Fruit fly (Drosophila melanogaster) whole organism, embryonic: ENCODE results near the gene CG14331.

Experiments used
- B-H1 ChIP-seq: fragments of 200-800 bp; sonication (Bioruptor generic); IDR thresholded peaks from 3 replicates; pipeline ENCODE4 v1.3.6; 2022; ENCODE audit warnings: missing biosample characterization, missing genetic modification characterization
- C15 ChIP-seq: fragments of 200-800 bp; sonication (Bioruptor generic); IDR thresholded peaks from 3 replicates; pipeline ENCODE4 v1.3.6; 2022; ENCODE audit warnings: missing biosample characterization, missing genetic modification characterization
- CG1024 ChIP-seq: fragments of 200-800 bp; sonication (Bioruptor generic); IDR thresholded peaks from 2 replicates; pipeline ENCODE4 v1.3.6; 2022; ENCODE audit warnings: missing biosample characterization, missing genetic modification characterization
- CG10267 ChIP-seq: fragments of 200-800 bp; sonication (Bioruptor generic); optimal IDR thresholded peaks from 2 replicates; lab custom pipeline; 2018; ENCODE audit warnings: missing biosample characterization, mild to moderate bottlenecking, missing genetic modification characterization, moderate library complexity
- CG10979 ChIP-seq: fragments of 200-800 bp; sonication (Bioruptor generic); optimal IDR thresholded peaks from 2 replicates; lab custom pipeline; 2018; ENCODE audit warnings: missing biosample characterization, mild to moderate bottlenecking, missing genetic modification characterization, moderate library complexity
- CG11504 ChIP-seq: fragments of 200-800 bp; sonication (Bioruptor generic); optimal IDR thresholded peaks from 3 replicates; lab custom pipeline; 2019; ENCODE audit warnings: missing biosample characterization, mild to moderate bottlenecking, missing genetic modification characterization, moderate library complexity
- CG1602 ChIP-seq: fragments of 200-800 bp; sonication (Bioruptor generic); optimal IDR thresholded peaks from 3 replicates; lab custom pipeline; 2016; ENCODE audit warnings: missing biosample characterization, missing genetic modification characterization
- CG17328 ChIP-seq: fragments of 200-800 bp; sonication (Bioruptor generic); IDR thresholded peaks from 2 replicates; pipeline ENCODE4 v1.3.6; 2022; ENCODE audit warnings: missing biosample characterization, missing genetic modification characterization
- CG17912 ChIP-seq: fragments of 200-800 bp; sonication (Bioruptor generic); optimal IDR thresholded peaks from 2 replicates; lab custom pipeline; 2018; ENCODE audit warnings: missing biosample characterization, mild to moderate bottlenecking, missing genetic modification characterization
- CG18011 ChIP-seq: fragments of 200-800 bp; sonication (Bioruptor generic); optimal IDR thresholded peaks from 2 replicates; lab custom pipeline; 2017; ENCODE audit warnings: missing biosample characterization, missing genetic modification characterization, mild to moderate bottlenecking, moderate library complexity, missing genotype
- CG1832 ChIP-seq: fragments of 200-800 bp; sonication (Bioruptor generic); optimal IDR thresholded peaks from 2 replicates; lab custom pipeline; 2017; ENCODE audit warnings: missing biosample characterization, mild to moderate bottlenecking, missing genetic modification characterization, inconsistent platforms
- CG32532 ChIP-seq: fragments of 200-800 bp; sonication (Bioruptor generic); IDR thresholded peaks from 2 replicates; pipeline ENCODE4 v1.3.6; 2022; ENCODE audit warnings: missing biosample characterization, missing genetic modification characterization
- CG32772 ChIP-seq: fragments of 200-800 bp; sonication (Bioruptor generic); IDR thresholded peaks from 2 replicates; pipeline ENCODE4 v1.3.6; 2022; ENCODE audit warnings: missing biosample characterization, missing genetic modification characterization
- CG3281 ChIP-seq: fragments of 200-800 bp; sonication (Bioruptor generic); optimal IDR thresholded peaks from 3 replicates; lab custom pipeline; 2017; ENCODE audit warnings: missing biosample characterization, mild to moderate bottlenecking, missing genetic modification characterization
- CG34422 ChIP-seq: fragments of 200-800 bp; sonication (Bioruptor generic); IDR thresholded peaks from 3 replicates; pipeline ENCODE4 v1.3.6; 2022; ENCODE audit warnings: missing biosample characterization, missing genetic modification characterization
- CG4360 ChIP-seq: fragments of 200-800 bp; sonication (Bioruptor generic); IDR thresholded peaks from 2 replicates; pipeline ENCODE4 v1.3.6; 2022; ENCODE audit warnings: missing biosample characterization, missing genetic modification characterization
- CG6689 ChIP-seq: fragments of 200-800 bp; sonication (Bioruptor generic); IDR thresholded peaks from 2 replicates; pipeline ENCODE4 v1.3.6; 2022; ENCODE audit warnings: missing biosample characterization, missing genetic modification characterization
- CG7556 ChIP-seq: fragments of 200-800 bp; sonication (Bioruptor generic); optimal IDR thresholded peaks from 2 replicates; lab custom pipeline; 2017; ENCODE audit warnings: missing biosample characterization, mild to moderate bottlenecking, missing genetic modification characterization
- Eip74EF ChIP-seq, 2 experiments: fragments of 200-800 bp in 1 of 2; fragments of >200 bp in 1 of 2; sonication (Bioruptor generic) in 1 of 2; optimal IDR thresholded peaks; 2 replicates each; lab custom pipeline; 2017 to 2019; ENCODE audit warnings: missing biosample characterization in 2 of 2, missing genetic modification characterization in 2 of 2, mild to moderate bottlenecking in 1 of 2, moderate library complexity in 1 of 2
- Ets65A ChIP-seq: fragments of 200-800 bp; sonication (Bioruptor generic); peaks from one replicate; lab custom pipeline; 2016; ENCODE audit warnings: missing biosample characterization, missing genetic modification characterization
- Fer1 ChIP-seq: fragments of 200-800 bp; sonication (Bioruptor generic); optimal IDR thresholded peaks from 2 replicates; lab custom pipeline; 2017; ENCODE audit warnings: missing biosample characterization, mild to moderate bottlenecking, missing genetic modification characterization
- H2.0 ChIP-seq: fragments of 200-800 bp; sonication (Bioruptor generic); IDR thresholded peaks from 2 replicates; pipeline ENCODE4 v1.3.6; 2022; ENCODE audit warnings: missing biosample characterization, missing genetic modification characterization
- NC2α ChIP-seq: fragments of 200-800 bp; sonication (Bioruptor generic); optimal IDR thresholded peaks from 2 replicates; lab custom pipeline; 2016; ENCODE audit warnings: missing biosample characterization, missing genetic modification characterization
- Oli ChIP-seq: fragments of 200-800 bp; sonication (Bioruptor generic); optimal IDR thresholded peaks from 2 replicates; lab custom pipeline; 2018; ENCODE audit warnings: missing biosample characterization, mild to moderate bottlenecking, missing genetic modification characterization, moderate library complexity
- Sry-δ ChIP-seq: fragments of 200-800 bp; sonication (Bioruptor generic); optimal IDR thresholded peaks from 2 replicates; lab custom pipeline; 2016; ENCODE audit warnings: missing biosample characterization, missing genetic modification characterization
- YL-1 ChIP-seq: fragments of 200-800 bp; sonication (Bioruptor generic); optimal IDR thresholded peaks from 3 replicates; lab custom pipeline; 2017; ENCODE audit warnings: missing biosample characterization, mild to moderate bottlenecking, missing genetic modification characterization
- aop ChIP-seq: fragments of 200-800 bp; sonication (Bioruptor generic); IDR thresholded peaks from 2 replicates; pipeline ENCODE4 v1.3.6; 2022; ENCODE audit warnings: missing biosample characterization, missing genetic modification characterization
- bigmax ChIP-seq: fragments of 200-800 bp; sonication (Bioruptor generic); optimal IDR thresholded peaks from 2 replicates; lab custom pipeline; 2018; ENCODE audit warnings: missing biosample characterization, mild to moderate bottlenecking, missing genetic modification characterization
- cas ChIP-seq: fragments of 200-800 bp; sonication (Bioruptor generic); IDR thresholded peaks from 2 replicates; pipeline ENCODE4 v1.3.6; 2022; ENCODE audit warnings: missing biosample characterization, missing genetic modification characterization
- cato ChIP-seq: fragments of 200-800 bp; sonication (Bioruptor generic); optimal IDR thresholded peaks from 2 replicates; lab custom pipeline; 2016; ENCODE audit warnings: missing biosample characterization, missing genetic modification characterization, borderline replicate concordance
- crc ChIP-seq: fragments of 200-800 bp; sonication (Bioruptor generic); optimal IDR thresholded peaks from 2 replicates; lab custom pipeline; 2016; ENCODE audit warnings: missing biosample characterization, missing genetic modification characterization
- croc ChIP-seq: fragments of 200-800 bp; sonication (Bioruptor generic); conservative IDR thresholded peaks from 3 replicates; pipeline ENCODE4 v1.3.6; 2022; ENCODE audit warnings: missing biosample characterization, missing genetic modification characterization
- cwo ChIP-seq: fragments of 200-800 bp; sonication (Bioruptor generic); optimal IDR thresholded peaks from 3 replicates; lab custom pipeline; 2017; ENCODE audit warnings: missing biosample characterization, missing genetic modification characterization, mild to moderate bottlenecking, moderate library complexity, missing genetic modification reagents
- dm ChIP-seq: fragments of 200-800 bp; sonication (Bioruptor generic); optimal IDR thresholded peaks from 3 replicates; lab custom pipeline; 2016; ENCODE audit warnings: missing biosample characterization, missing genetic modification characterization
- dmrt11E ChIP-seq: fragments of 200-800 bp; sonication (Bioruptor generic); optimal IDR thresholded peaks from 3 replicates; lab custom pipeline; 2018; ENCODE audit warnings: missing biosample characterization, mild to moderate bottlenecking, missing genetic modification characterization, moderate library complexity
- dpn ChIP-seq, 2 experiments: fragments of 200-800 bp; sonication (Bioruptor generic); optimal IDR thresholded peaks; 3 replicates each; lab custom pipeline; 2016; ENCODE audit warnings: missing biosample characterization in 2 of 2, missing genetic modification characterization in 2 of 2
- en ChIP-seq: fragments of 200-800 bp; sonication (Bioruptor generic); optimal IDR thresholded peaks from 2 replicates; lab custom pipeline; 2016; ENCODE audit warnings: missing biosample characterization, missing genetic modification characterization
- hbn ChIP-seq: fragments of 200-800 bp; sonication (Bioruptor generic); IDR thresholded peaks from 2 replicates; pipeline ENCODE4 v1.3.6; 2022; ENCODE audit warnings: missing biosample characterization, missing genetic modification characterization; ENCODE audit not compliant: partially characterized antibody
- ind ChIP-seq: fragments of 200-800 bp; sonication (Bioruptor generic); optimal IDR thresholded peaks from 3 replicates; lab custom pipeline; 2016; ENCODE audit warnings: missing biosample characterization, missing genetic modification characterization
- luna ChIP-seq: fragments of 200-800 bp; sonication (Bioruptor generic); optimal IDR thresholded peaks from 2 replicates; lab custom pipeline; 2016; ENCODE audit warnings: missing biosample characterization, missing genetic modification characterization
- nerfin-2 ChIP-seq: fragments of 200-800 bp; sonication (Bioruptor generic); IDR thresholded peaks from 2 replicates; pipeline ENCODE4 v1.3.6; 2022; ENCODE audit warnings: missing biosample characterization, missing genetic modification characterization; ENCODE audit not compliant: partially characterized antibody
- oc ChIP-seq: fragments of 200-800 bp; sonication (Bioruptor generic); optimal IDR thresholded peaks from 2 replicates; lab custom pipeline; 2018; ENCODE audit warnings: missing biosample characterization, mild to moderate bottlenecking, missing genetic modification characterization, moderate library complexity
- psq ChIP-seq: fragments of 200-800 bp; sonication (Bioruptor generic); optimal IDR thresholded peaks from 2 replicates; lab custom pipeline; 2017; ENCODE audit warnings: missing biosample characterization, missing genetic modification characterization
- rib ChIP-seq: fragments of 200-800 bp; sonication (Bioruptor generic); IDR thresholded peaks from 2 replicates; pipeline ENCODE4 v1.3.6; 2022; ENCODE audit warnings: missing biosample characterization, missing genetic modification characterization
- row ChIP-seq: fragments of 200-800 bp; sonication (Bioruptor generic); IDR thresholded peaks from 3 replicates; pipeline ENCODE4 v1.3.6; 2022; ENCODE audit warnings: missing biosample characterization, missing genetic modification characterization
- salm ChIP-seq: fragments of 200-800 bp; sonication (Bioruptor generic); optimal IDR thresholded peaks from 2 replicates; lab custom pipeline; 2018; ENCODE audit warnings: missing biosample characterization, mild to moderate bottlenecking, missing genetic modification characterization
- sens ChIP-seq: fragments of 200-800 bp; sonication (Bioruptor generic); peaks from one replicate; lab custom pipeline; 2016; ENCODE audit warnings: missing biosample characterization, missing genetic modification characterization
- shn ChIP-seq: fragments of 200-800 bp; sonication (Bioruptor generic); optimal IDR thresholded peaks from 3 replicates; lab custom pipeline; 2016; ENCODE audit warnings: missing biosample characterization, missing genetic modification characterization
- slbo ChIP-seq: fragments of 200-800 bp; sonication (Bioruptor generic); IDR thresholded peaks from 2 replicates; pipeline ENCODE4 v1.3.6; 2022; ENCODE audit warnings: missing biosample characterization, missing genetic modification characterization
- wdn ChIP-seq: fragments of 200-800 bp; sonication (Bioruptor generic); IDR thresholded peaks from 2 replicates; pipeline ENCODE4 v1.3.6; 2022; ENCODE audit warnings: missing biosample characterization, missing genetic modification characterization
- wor ChIP-seq: fragments of 200-800 bp; sonication (Bioruptor generic); IDR thresholded peaks from 2 replicates; pipeline ENCODE4 v1.3.6; 2022; ENCODE audit warnings: missing biosample characterization, missing genetic modification characterization

Gene CG14331

DNA sequence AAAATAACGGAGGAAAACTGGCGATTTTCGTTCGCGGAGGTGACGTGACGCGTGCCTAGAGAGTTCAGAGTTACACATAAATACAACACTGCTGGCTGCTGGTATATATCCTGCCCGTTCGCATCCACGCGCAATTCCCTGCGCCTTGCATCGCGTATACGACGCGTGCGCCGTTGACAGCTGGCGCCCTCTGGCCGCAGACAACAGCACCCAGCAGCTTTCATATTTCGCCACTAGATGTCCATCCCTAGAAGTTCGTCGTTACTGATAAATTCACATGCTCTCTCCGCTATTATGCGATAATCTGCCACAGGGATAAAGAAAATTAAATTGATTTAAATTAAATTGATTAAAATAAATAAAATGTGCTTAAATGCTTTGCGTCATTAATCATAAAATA, 38.1 kb downstream of the CG14331 start, which contains the start of gene Sur-8 (continued):
- peak; percentile 95 for TF ChIP-seq CG32532 (GFP tag; lab: Robert Waterston, UW)
- peak; percentile 72 to 77 for TF ChIP-seq dpn (GFP tag; optimal IDR thresholded peaks at IDR 0.05; lab: Kevin White, UChicago)
- TF ChIP-seq dmrt11E (tag; lab: Kevin White, UChicago) = no peak
- peak; percentile 87 for TF ChIP-seq slbo (GFP tag; lab: Robert Waterston, UW)
- TF ChIP-seq Eip74EF (GFP tag; optimal IDR thresholded peaks at IDR 0.05; lab: Kevin White, UChicago) = no peak
- peak; percentile 92 for TF ChIP-seq Ets65A
- TF ChIP-seq Sry-δ (GFP tag; lab: Kevin White, UChicago) = peak; percentile 23
- peak; percentile 57 for TF ChIP-seq CG1602 (GFP tag; lab: Kevin White, UChicago)
- peak; percentile 29; the same call in 1 of the 2 replicates for TF ChIP-seq CG32772 (GFP tag; lab: Robert Waterston, UW)
- TF ChIP-seq psq = no peak
- TF ChIP-seq crc (GFP tag; lab: Kevin White, UChicago) = peak; percentile 5
- TF ChIP-seq luna = peak; percentile 48
- peak; percentile 24 for TF ChIP-seq CG10267 (tag; lab: Kevin White, UChicago)
- no peak for TF ChIP-seq C15 (GFP tag; lab: Robert Waterston, UW)
- peak; percentile 61 for TF ChIP-seq CG17912 (GFP tag; lab: Kevin White, UChicago)
- peak; percentile 2 for TF ChIP-seq YL-1 (GFP tag; lab: Kevin White, UChicago)
- TF ChIP-seq cato (GFP tag; lab: Kevin White, UChicago) = no peak
- TF ChIP-seq bigmax = no peak
- 0 out of 3 replicates have a peak, but pooled peaks have one; percentile 22 for TF ChIP-seq row (GFP tag; lab: Robert Waterston, UW)
- no peak for TF ChIP-seq CG1832 (GFP tag; lab: Kevin White, UChicago)
- TF ChIP-seq NC2α (GFP tag; lab: Kevin White, UChicago) = peak; percentile 42
- TF ChIP-seq rib (GFP tag; lab: Robert Waterston, UW) = peak; percentile 40; the same call in 1 of the 2 replicates
- peak; percentile 28 for TF ChIP-seq Oli (tag; lab: Kevin White, UChicago)
- peak; percentile 80 for TF ChIP-seq CG1024 (GFP tag; lab: Robert Waterston, UW)
- peak; percentile 88 for TF ChIP-seq CG10979 (tag; lab: Kevin White, UChicago)
- peak; percentile 64 for TF ChIP-seq ind (GFP tag; lab: Kevin White, UChicago)
- TF ChIP-seq CG34422 (GFP tag; lab: Robert Waterston, UW) = peak; percentile 58; the same call in 2 of the 3 replicates
- TF ChIP-seq CG11504 (tag; lab: Kevin White, UChicago) = peak; percentile 70
- peak; percentile 45; the same call in 1 of the 2 replicates for TF ChIP-seq CG6689 (GFP tag; lab: Robert Waterston, UW)
- no peak for TF ChIP-seq hbn (GFP tag; lab: Robert Waterston, UW)
- no peak for TF ChIP-seq cwo (GFP tag; lab: Kevin White, UChicago)
- TF ChIP-seq croc = peak; percentile 26; the same call in 1 of the 3 replicates
- TF ChIP-seq aop (GFP tag; lab: Robert Waterston, UW) = 0 out of 2 replicates have a peak, but pooled peaks have one; percentile 14
- TF ChIP-seq CG17328 (GFP tag; lab: Robert Waterston, UW) = peak; percentile 70
- no peak for TF ChIP-seq salm (tag; lab: Kevin White, UChicago)
- peak; percentile 29 for TF ChIP-seq wor (GFP tag; lab: Robert Waterston, UW)
- TF ChIP-seq CG18011 (GFP tag; lab: Kevin White, UChicago) = peak; percentile 25
- TF ChIP-seq cas = 0 out of 2 replicates have a peak, but pooled peaks have one; percentile 24
- TF ChIP-seq CG4360 (GFP tag; lab: Robert Waterston, UW) = no peak
- peak; percentile 33 for TF ChIP-seq en (GFP tag; lab: Kevin White, UChicago)
- no peak for TF ChIP-seq oc (tag; lab: Kevin White, UChicago)
- TF ChIP-seq dm = peak; percentile 31
- peak; percentile 19; the same call in 1 of the 3 replicates for TF ChIP-seq B-H1 (GFP tag; lab: Robert Waterston, UW)
- TF ChIP-seq Fer1 (GFP tag; lab: Kevin White, UChicago) = no peak
- TF ChIP-seq nerfin-2 (GFP tag; lab: Robert Waterston, UW) = no peak
- peak; percentile 63 for TF ChIP-seq shn (GFP tag; lab: Kevin White, UChicago)
- peak; percentile 62 for TF ChIP-seq H2.0 (GFP tag; lab: Robert Waterston, UW)
- no peak for TF ChIP-seq wdn (GFP tag; lab: Robert Waterston, UW)
- TF ChIP-seq CG3281 = peak; percentile 21
- peak; percentile 91 for TF ChIP-seq sens (GFP tag; lab: Kevin White, UChicago)
- TF ChIP-seq CG7556 = no peak
